Fruit fly (Drosophila melanogaster) whole organism: Measurements from ENCODE around the gene Rpn2.

Experiments used
- CG8478 ChIP-seq: fragments of >200 bp; optimal IDR thresholded peaks from 2 replicates; lab custom pipeline; 2018; ENCODE audit warnings: inconsistent platforms
- Dll ChIP-seq: fragments of >200 bp; optimal IDR thresholded peaks from 2 replicates; lab custom pipeline; 2017
- EcR ChIP-seq, 2 experiments: fragments of >200 bp; optimal IDR thresholded peaks; 2 replicates each; lab custom pipeline; 2017; ENCODE audit warnings: missing biosample characterization in 2 of 2, missing genetic modification characterization in 2 of 2, missing genetic modification reagents in 2 of 2
- pan ChIP-seq: fragments of >200 bp; optimal IDR thresholded peaks from 2 replicates; lab custom pipeline; 2017
- psq ChIP-seq: fragments of >200 bp; optimal IDR thresholded peaks from 2 replicates; lab custom pipeline; 2017
- usp ChIP-seq: fragments of >200 bp; optimal IDR thresholded peaks from 2 replicates; lab custom pipeline; 2017; ENCODE audit warnings: missing biosample characterization, missing genetic modification characterization, mixed read lengths

Rpn2 gene

DNA sequence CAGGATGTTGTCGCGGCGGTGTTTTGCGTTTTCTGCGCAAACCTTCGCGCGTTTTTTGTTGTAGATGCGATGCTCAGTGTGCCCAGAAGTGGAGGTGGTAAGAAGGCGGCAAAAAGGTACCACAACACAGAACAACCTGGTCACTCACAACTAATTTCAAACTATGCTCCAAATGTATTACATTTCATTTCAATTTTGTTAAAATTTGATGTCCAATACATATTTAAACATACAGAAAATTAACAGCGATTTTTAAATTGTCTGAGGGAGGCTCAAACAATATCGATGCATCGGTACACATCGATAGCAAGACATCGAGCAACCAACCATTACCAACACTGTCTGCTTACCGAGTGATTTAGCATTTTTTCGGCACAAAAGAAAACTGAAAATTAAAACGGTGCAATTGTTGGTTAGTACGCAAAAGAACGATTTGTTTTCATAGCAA is at the start of gene Rpn2, which contains the start of gene Slbp:
TSS of gene Rpn2 (plus strand) at position 328 of the 448 bp plus-strand sequence.
TSS of gene Slbp (minus strand) at position 70 of the 448 bp plus-strand sequence.
- TF ChIP-seq usp (GFP tag; lab: Kevin White, UChicago), result no peak
- no peak for TF ChIP-seq EcR (GFP tag; optimal IDR thresholded peaks at IDR 0.05; lab: Kevin White, UChicago)
- no peak for TF ChIP-seq psq
- TF ChIP-seq pan (lab: Kevin White, UChicago), result no peak

- TF ChIP-seq psq (no peak), usp (GFP tag; lab: Kevin White, UChicago) (no peak), EcR (GFP tag; optimal IDR thresholded peaks at IDR 0.05; lab: Kevin White, UChicago) (no peak), CG8478 (lab: Kevin White, UChicago) (no peak), pan (lab: Kevin White, UChicago) (no peak), Dll (lab: Kevin White, UChicago) (no peak)
These were observed 41.5 kb upstream of the Rpn2 start for dm6 chr3R:29111795-29112194.

DNA sequence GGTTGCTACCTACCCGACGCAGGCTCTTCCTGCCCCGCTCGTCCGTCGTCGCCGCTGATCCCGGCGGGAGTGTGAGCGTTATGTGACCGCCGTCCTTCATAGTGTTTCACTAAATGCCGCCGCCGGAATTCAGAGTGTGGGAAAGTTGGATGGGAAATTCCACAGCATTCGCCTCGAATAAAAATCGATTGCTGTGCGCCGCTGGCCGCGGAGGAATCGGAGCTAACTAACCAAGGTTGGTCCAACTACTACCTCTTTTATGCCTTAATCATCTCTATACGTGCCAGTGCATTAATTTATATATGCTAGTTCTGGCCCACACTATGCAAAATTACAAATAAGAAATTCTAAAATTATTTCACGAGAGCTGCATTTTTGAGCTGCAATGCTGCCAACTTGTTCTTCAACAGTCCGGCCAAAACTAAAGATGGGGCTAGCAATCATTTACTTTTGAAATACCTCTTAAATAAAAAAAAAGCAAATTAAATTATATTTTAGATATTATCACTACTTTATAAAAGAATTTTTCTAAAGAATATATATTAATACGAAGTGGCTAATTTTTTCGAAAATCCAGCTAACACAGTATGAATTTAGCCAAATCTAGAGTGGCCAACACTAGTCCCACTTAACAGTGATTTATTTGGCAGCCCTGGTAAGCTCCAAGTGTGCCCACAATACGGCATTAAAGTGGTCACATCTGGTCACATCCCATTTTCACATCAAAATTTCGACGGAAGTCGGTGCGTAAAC is 40.8 kb upstream of the Rpn2 start, which contains the start of the genes alpha-Man-Ib and Pdhb:
TSS of gene alpha-Man-Ib (minus strand) at position 425 of the 753 bp plus-strand sequence.
TSS of gene Pdhb (plus strand) at position 674 of the 753 bp plus-strand sequence.
- TF ChIP-seq usp (GFP tag; lab: Kevin White, UChicago) (no peak), psq (no peak), pan (lab: Kevin White, UChicago) (no peak), EcR (GFP tag; optimal IDR thresholded peaks at IDR 0.05; lab: Kevin White, UChicago) (no peak), CG8478 (lab: Kevin White, UChicago) (no peak), Dll (lab: Kevin White, UChicago) (no peak)

DNA sequence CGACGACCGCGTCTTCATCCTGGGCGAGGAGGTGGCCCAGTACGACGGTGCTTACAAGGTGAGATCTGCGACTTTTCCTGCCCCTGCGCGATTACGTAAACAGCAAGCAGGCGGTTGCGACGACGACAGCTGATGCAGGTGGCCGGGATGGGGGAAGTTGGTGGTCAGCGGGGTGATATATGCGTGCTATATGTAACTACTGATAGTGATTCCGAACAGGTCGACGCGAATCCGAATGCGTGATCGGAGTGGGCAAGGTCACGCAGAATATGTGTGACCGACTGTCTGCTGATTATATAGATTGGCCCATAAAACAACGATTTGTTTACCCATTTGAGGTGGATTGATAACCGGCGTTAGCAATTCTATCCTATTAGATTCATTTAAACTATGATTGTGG is 39.9 kb upstream of the Rpn2 start:
- TF ChIP-seq Dll (lab: Kevin White, UChicago), result no peak
- no peak for TF ChIP-seq psq
- no peak for TF ChIP-seq CG8478 (lab: Kevin White, UChicago)
- TF ChIP-seq pan (lab: Kevin White, UChicago), result no peak
- no peak for TF ChIP-seq usp (GFP tag; lab: Kevin White, UChicago)
- TF ChIP-seq EcR (GFP tag; optimal IDR thresholded peaks at IDR 0.05; lab: Kevin White, UChicago), result no peak

- TF ChIP-seq EcR (GFP tag; optimal IDR thresholded peaks at IDR 0.05; lab: Kevin White, UChicago), result no peak
- TF ChIP-seq psq, result no peak
- TF ChIP-seq usp (GFP tag; lab: Kevin White, UChicago), result no peak
These were observed 37.1 kb upstream of the Rpn2 start, which contains the start of gene Atg14 for dm6 chr3R:29116167-29116725. Gene Atg14, plus strand, starts transcription at chr3R:29116391.

- TF ChIP-seq CG8478 (lab: Kevin White, UChicago), result no peak
- TF ChIP-seq EcR (GFP tag; optimal IDR thresholded peaks at IDR 0.05; lab: Kevin White, UChicago), result no peak
- no peak for TF ChIP-seq pan (lab: Kevin White, UChicago)
- no peak for TF ChIP-seq usp (GFP tag; lab: Kevin White, UChicago)
- TF ChIP-seq Dll (lab: Kevin White, UChicago), result no peak
These were observed 30.3 kb upstream of the Rpn2 start, which contains the start of the genes yem and Ctl2 for dm6 chr3R:29122817-29123611. Gene yem, minus strand, starts transcription at chr3R:29122879. Gene Ctl2, plus strand, starts transcription at chr3R:29123370.

- TF ChIP-seq psq, result no peak
- TF ChIP-seq pan (lab: Kevin White, UChicago), result no peak
These were observed 29.2 kb upstream of the Rpn2 start for dm6 chr3R:29124128-29124527.

DNA sequence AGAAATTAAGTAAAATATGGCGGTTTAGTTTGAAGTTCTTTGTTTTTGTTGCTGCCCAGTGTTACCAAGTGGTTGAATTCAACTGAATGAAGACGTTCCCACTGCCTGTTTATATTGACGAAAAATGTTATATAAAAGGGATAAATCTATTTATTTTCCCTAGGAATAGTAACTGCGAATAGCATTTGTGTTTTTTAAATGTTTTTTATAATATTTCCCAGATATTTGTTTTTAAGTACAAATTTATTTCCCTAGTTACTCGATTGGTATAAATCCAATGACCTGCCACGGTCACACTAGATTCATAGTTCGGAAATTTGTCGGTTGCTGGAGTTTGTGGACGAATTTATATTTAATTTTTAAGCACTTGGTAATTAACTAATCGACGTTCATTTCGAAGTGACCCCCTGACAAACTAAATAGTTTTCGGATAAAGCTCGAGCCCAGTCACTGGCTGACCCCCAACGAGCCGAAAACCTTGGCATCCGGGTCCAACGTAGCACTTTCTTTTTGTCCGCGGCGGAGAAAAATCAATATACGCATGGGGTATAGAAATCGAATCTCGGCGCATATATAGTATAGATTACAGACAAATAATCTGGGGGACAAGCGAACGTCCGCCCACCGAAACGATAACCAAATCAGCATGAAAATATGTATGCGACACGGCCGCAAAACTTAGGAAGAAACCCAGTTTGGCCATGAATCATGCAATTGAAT is 22.3 kb upstream of the Rpn2 start, which contains the start of the genes dgt6 and Vha100-1:
TSS of gene dgt6 (minus strand) at position 71 of the 720 bp plus-strand sequence.
TSS of gene Vha100-1 (plus strand) at position 292 of the 720 bp plus-strand sequence.
- TF ChIP-seq pan (lab: Kevin White, UChicago) (no peak), usp (GFP tag; lab: Kevin White, UChicago) (no peak), psq (no peak)

- TF ChIP-seq usp (GFP tag; lab: Kevin White, UChicago) (no peak), Dll (lab: Kevin White, UChicago) (no peak), pan (lab: Kevin White, UChicago) (no peak), CG8478 (lab: Kevin White, UChicago) (no peak), psq (no peak), EcR (GFP tag; optimal IDR thresholded peaks at IDR 0.05; lab: Kevin White, UChicago) (no peak)
These were observed 14.9 kb upstream of the Rpn2 start, which contains the start of the genes Alg13 and superdeath for dm6 chr3R:29138407-29138806. Gene Alg13, minus strand, starts transcription at chr3R:29138573. Gene superdeath, plus strand, starts transcription at chr3R:29138662.

DNA sequence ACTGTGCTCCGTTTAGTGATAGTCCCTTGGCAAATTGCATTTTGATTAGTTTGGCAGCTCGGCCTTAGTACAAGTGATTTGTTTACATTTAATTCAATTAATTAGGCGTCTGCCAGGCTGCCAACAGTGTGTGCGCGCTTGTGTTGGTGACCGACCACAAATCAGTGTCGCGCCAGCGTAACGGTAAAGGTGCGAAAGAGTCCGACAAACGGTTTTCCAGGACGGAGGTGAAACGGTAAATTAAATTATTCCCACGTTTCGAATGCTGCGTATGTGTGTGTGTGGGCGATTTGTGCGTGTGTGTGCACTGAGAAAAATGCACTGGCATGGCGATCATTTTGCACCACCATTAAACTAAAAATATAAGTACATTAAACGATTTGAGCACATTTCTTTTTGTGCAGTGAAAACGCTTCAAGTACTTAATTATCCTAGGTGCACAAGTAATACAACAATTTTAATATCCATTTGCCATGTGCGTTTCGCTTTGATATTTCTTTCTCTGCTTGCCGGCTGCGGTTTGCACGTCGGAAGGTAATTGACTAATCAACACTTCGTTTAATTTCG is 14.3 kb upstream of the Rpn2 start:
- TF ChIP-seq EcR (GFP tag; optimal IDR thresholded peaks at IDR 0.05; lab: Kevin White, UChicago), result no peak
- TF ChIP-seq pan (lab: Kevin White, UChicago), result no peak
- TF ChIP-seq psq, result no peak
- TF ChIP-seq CG8478 (lab: Kevin White, UChicago), result no peak
- TF ChIP-seq usp (GFP tag; lab: Kevin White, UChicago), result no peak
- TF ChIP-seq Dll (lab: Kevin White, UChicago), result no peak
